Fruit fly (Drosophila melanogaster): ENCODE results near the gene CG15219.

CG15219 gene

DNA sequence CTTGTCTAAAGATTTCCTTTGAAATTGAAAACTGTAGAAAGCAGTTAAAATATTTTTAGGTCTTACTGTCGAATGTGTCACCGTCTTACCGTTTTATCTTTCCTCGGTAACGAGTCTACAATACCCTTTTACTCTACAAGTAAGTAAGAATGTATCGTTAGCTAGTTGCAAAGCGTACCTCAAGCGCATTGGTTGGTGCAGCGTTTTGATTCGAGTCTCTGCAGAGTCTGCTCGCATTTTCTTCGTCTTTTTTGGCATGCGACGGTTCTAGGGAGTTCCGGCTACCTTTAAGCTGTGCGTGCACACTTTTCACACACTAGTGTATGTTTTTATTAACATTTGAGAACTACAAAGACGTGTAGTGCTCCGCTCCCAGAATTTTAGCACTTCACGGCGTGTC is 34.6 kb upstream of the CG15219 start:
- TF ChIP-seq CG10543 (GFP tag; optimal IDR thresholded peaks at IDR 0.05): no peak
- no peak for TF ChIP-seq insv (GFP tag; optimal IDR thresholded peaks at IDR 0.05)
- no peak for TF ChIP-seq Asciz (GFP tag; optimal IDR thresholded peaks at IDR 0.05)
- TF ChIP-seq mirr (GFP tag; optimal IDR thresholded peaks at IDR 0.05): peak; percentile 17
- peak; percentile 31 for TF ChIP-seq D19B (GFP tag; optimal IDR thresholded peaks at IDR 0.05)
- TF ChIP-seq CG8388 (GFP tag; optimal IDR thresholded peaks at IDR 0.05): peak; percentile 76
- peak; percentile 9 for TF ChIP-seq grn (GFP tag; optimal IDR thresholded peaks at IDR 0.05)
- peak; percentile 0 for TF ChIP-seq sd (tag; optimal IDR thresholded peaks at IDR 0.05)
- TF ChIP-seq amos (GFP tag; IDR thresholded peaks at IDR 0.05; ENCODE audit: partially characterized antibody): no peak
- peak; percentile 90 for TF ChIP-seq CG2199 (GFP tag; IDR thresholded peaks at IDR 0.05)
- TF ChIP-seq exex (tag; optimal IDR thresholded peaks at IDR 0.05): peak; percentile 9
- peak; percentile 24 for TF ChIP-seq CG34376 (GFP tag; optimal IDR thresholded peaks at IDR 0.05)
- peak; percentile 26 for TF ChIP-seq D19A (tag; optimal IDR thresholded peaks at IDR 0.05)
- no peak for TF ChIP-seq vvl (GFP tag; IDR thresholded peaks at IDR 0.05)

DNA sequence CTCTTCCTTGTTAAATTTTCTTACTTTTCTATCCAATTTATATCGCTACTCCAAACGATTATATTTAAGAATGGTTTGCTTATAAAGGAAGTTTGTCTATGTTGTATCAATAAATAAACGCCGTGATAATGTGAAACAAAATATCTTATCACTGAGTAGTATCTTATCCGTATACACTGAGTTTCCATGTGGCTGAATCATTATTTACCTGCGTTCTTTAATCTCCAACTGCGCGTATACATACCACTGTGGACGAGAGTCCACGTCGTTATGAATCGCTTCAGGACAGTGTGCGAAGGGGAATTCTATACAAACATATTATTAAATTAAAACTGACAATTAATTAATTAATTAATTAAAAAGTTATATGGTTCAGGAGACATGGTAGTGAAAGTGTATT is 34.0 kb upstream of the CG15219 start:
- TF ChIP-seq Atf6 (GFP tag; IDR thresholded peaks at IDR 0.05) (no peak), dmrt99B (tag; optimal IDR thresholded peaks at IDR 0.05) (no peak), PHDP (tag; optimal IDR thresholded peaks at IDR 0.05) (no peak), klu (GFP tag; IDR thresholded peaks at IDR 0.05) (no peak), CG7556 (GFP tag; optimal IDR thresholded peaks at IDR 0.05) (no peak), btn (GFP tag; optimal IDR thresholded peaks at IDR 0.05) (no peak), CG11504 (tag; optimal IDR thresholded peaks at IDR 0.05) (peak; percentile 25), Aef1 (GFP tag; IDR thresholded peaks at IDR 0.05) (no peak), CG7372 (GFP tag; IDR thresholded peaks at IDR 0.05) (no peak), Eip74EF (GFP tag; optimal IDR thresholded peaks at IDR 0.05) (no peak), seq (GFP tag; IDR thresholded peaks at IDR 0.05) (no peak), mirr (GFP tag; optimal IDR thresholded peaks at IDR 0.05) (peak; percentile 61), CG1832 (GFP tag; optimal IDR thresholded peaks at IDR 0.05) (no peak), CG10366 (GFP tag; IDR thresholded peaks at IDR 0.05) (no peak), aop (GFP tag; IDR thresholded peaks at IDR 0.05) (no peak), CG1647 (GFP tag; optimal IDR thresholded peaks at IDR 0.05) (no peak), NfI (GFP tag; optimal IDR thresholded peaks at IDR 0.05) (no peak), Spps (tag; optimal IDR thresholded peaks at IDR 0.05) (no peak), CG31441 (GFP tag; IDR thresholded peaks at IDR 0.05) (0 out of 2 replicates have a peak, but pooled peaks have one; percentile 23), Hr78 (GFP tag; optimal IDR thresholded peaks at IDR 0.05) (no peak), CG17186 (GFP tag; optimal IDR thresholded peaks at IDR 0.05) (no peak), GATAe (GFP tag; conservative IDR thresholded peaks at IDR 0.05) (peak; percentile 42), CG2199 (GFP tag; IDR thresholded peaks at IDR 0.05) (peak; percentile 90), CG4707 (GFP tag; optimal IDR thresholded peaks at IDR 0.05) (no peak), CG8478 (optimal IDR thresholded peaks at IDR 0.05) (no peak), row (GFP tag; IDR thresholded peaks at IDR 0.05) (peak; percentile 49), br (optimal IDR thresholded peaks at IDR 0.05) (no peak), ro (GFP tag; IDR thresholded peaks at IDR 0.05) (no peak), CG1603 (tag; optimal IDR thresholded peaks at IDR 0.05) (no peak), Med (GFP tag) (no peak), Rfx (GFP tag; IDR thresholded peaks at IDR 0.05) (no peak), CG11723 (GFP tag; optimal IDR thresholded peaks at IDR 0.05) (no peak), HmgZ (tag; optimal IDR thresholded peaks at IDR 0.05) (peak; percentile 15), vvl (GFP tag; IDR thresholded peaks at IDR 0.05) (no peak), Myb (GFP tag; optimal IDR thresholded peaks at IDR 0.05) (no peak), Elba2 (GFP tag; optimal IDR thresholded peaks at IDR 0.05) (no peak), CG15696 (tag; optimal IDR thresholded peaks at IDR 0.05) (no peak), CG8290 (GFP tag; optimal IDR thresholded peaks at IDR 0.05) (no peak), CG8290 (tag; optimal IDR thresholded peaks at IDR 0.05) (peak in 1 of 2 experiments; percentile 12), Rx (GFP tag; IDR thresholded peaks at IDR 0.05) (no peak)
